Fruit fly (Drosophila melanogaster) whole organism, adult: ENCODE measurements around the gene CG1662.
A peak's percentile ranks its signal among the peaks of the same experiment; 100 is the strongest.

ENCODE experiments used
- CG11617 ChIP-seq: fragments of 200-800 bp; sonication (Bioruptor generic); optimal IDR thresholded peaks from 2 replicates; lab custom pipeline; 2017; ENCODE audit warnings: mild to moderate bottlenecking, missing biosample characterization, missing genetic modification reagents, missing genetic modification characterization
- CG12768 ChIP-seq: fragments of 200-800 bp; sonication (Bioruptor generic); optimal IDR thresholded peaks from 2 replicates; lab custom pipeline; 2017; ENCODE audit warnings: missing biosample characterization, missing genetic modification characterization, mild to moderate bottlenecking, moderate library complexity, missing genetic modification reagents
- CG14711 ChIP-seq: fragments of 200-800 bp; sonication (Bioruptor generic); optimal IDR thresholded peaks from 2 replicates; lab custom pipeline; 2018; ENCODE audit warnings: missing biosample characterization, mild to moderate bottlenecking, missing genetic modification characterization, moderate library complexity
- CG1620 ChIP-seq: fragments of 200-800 bp; sonication (Bioruptor generic); optimal IDR thresholded peaks from 2 replicates; lab custom pipeline; 2016; ENCODE audit warnings: missing biosample characterization, missing genetic modification characterization
- CG33017 ChIP-seq: fragments of 200-800 bp; sonication (Bioruptor generic); optimal IDR thresholded peaks from 2 replicates; lab custom pipeline; 2018; ENCODE audit warnings: missing biosample characterization, mild to moderate bottlenecking, missing genetic modification characterization, moderate library complexity
- CG7101 ChIP-seq: fragments of 200-800 bp; sonication (Bioruptor generic); optimal IDR thresholded peaks from 2 replicates; lab custom pipeline; 2018; ENCODE audit warnings: missing biosample characterization, mild to moderate bottlenecking, missing genetic modification characterization, moderate library complexity
- Clk ChIP-seq: fragments of 200-800 bp; sonication (Bioruptor generic); optimal IDR thresholded peaks from 2 replicates; lab custom pipeline; 2017; ENCODE audit warnings: missing biosample characterization, missing genetic modification characterization
- Crg-1 ChIP-seq: fragments of 200-800 bp; sonication (Bioruptor generic); optimal IDR thresholded peaks from 2 replicates; lab custom pipeline; 2016; ENCODE audit warnings: missing biosample characterization, missing genetic modification characterization
- Hr96 ChIP-seq: fragments of 200-800 bp; sonication (Bioruptor generic); optimal IDR thresholded peaks from 2 replicates; lab custom pipeline; 2016; ENCODE audit warnings: missing biosample characterization, missing genetic modification characterization
- Mnt ChIP-seq: fragments of 200-800 bp; sonication (Bioruptor generic); optimal IDR thresholded peaks from 2 replicates; lab custom pipeline; 2016; ENCODE audit warnings: missing biosample characterization, mild to moderate bottlenecking, missing genetic modification characterization
- cnc ChIP-seq, 2 experiments: fragments of >200 bp; optimal IDR thresholded peaks; 2 replicates each; lab custom pipeline; 2017
- ovo ChIP-seq: fragments of 200-800 bp; sonication (Bioruptor generic); optimal IDR thresholded peaks from 2 replicates; lab custom pipeline; 2016; ENCODE audit warnings: missing biosample characterization, missing genetic modification characterization
- pad ChIP-seq: fragments of 200-800 bp; sonication (Bioruptor generic); optimal IDR thresholded peaks from 3 replicates; lab custom pipeline; 2017; ENCODE audit warnings: missing biosample characterization, missing genetic modification characterization, mild to moderate bottlenecking, moderate library complexity, missing genetic modification reagents
- toe ChIP-seq: fragments of 200-800 bp; sonication (Bioruptor generic); optimal IDR thresholded peaks from 2 replicates; lab custom pipeline; 2016; ENCODE audit warnings: missing biosample characterization, missing genetic modification characterization

DNA sequence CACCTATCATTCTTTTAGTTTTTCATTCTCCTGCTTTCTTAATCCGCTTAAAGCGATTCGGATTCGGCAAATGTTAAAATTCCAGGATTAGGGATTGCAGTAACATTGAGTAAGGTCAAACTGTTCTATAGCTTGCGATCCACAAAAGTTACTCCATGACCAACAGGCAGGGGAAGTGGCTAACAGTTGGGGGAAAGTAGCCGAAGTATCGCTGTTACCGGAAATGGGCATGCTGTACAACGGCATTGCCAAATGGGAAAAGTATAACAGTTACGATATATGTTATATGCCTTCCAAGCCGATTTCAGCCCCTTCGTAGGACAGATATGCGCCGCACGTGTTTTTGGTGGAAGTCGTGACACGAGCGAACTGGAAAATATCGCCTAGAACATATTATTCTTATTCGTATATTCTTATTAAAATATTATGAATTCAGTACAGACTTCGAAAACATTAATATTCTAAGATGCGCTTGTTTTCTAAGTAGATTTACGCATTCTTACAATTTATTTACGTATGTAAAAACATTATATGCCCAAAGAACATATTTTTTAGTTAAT lies 29.0 kb upstream of the CG1662 start:
- TF ChIP-seq toe (no peak), Mnt (no peak), ovo (GFP tag; lab: Kevin White, UChicago) (no peak), CG12768 (GFP tag; lab: Kevin White, UChicago) (no peak), pad (GFP tag; lab: Kevin White, UChicago) (peak; percentile 96), Crg-1 (GFP tag; lab: Kevin White, UChicago) (no peak), CG33017 (no peak), Clk (GFP tag; lab: Kevin White, UChicago) (no peak), CG11617 (GFP tag; lab: Kevin White, UChicago) (no peak), CG7101 (no peak), CG14711 (tag; lab: Kevin White, UChicago) (no peak), CG1620 (GFP tag; lab: Kevin White, UChicago) (no peak), cnc (optimal IDR thresholded peaks at IDR 0.05; lab: Kevin White, UChicago) (no peak), Hr96 (GFP tag; lab: Kevin White, UChicago) (no peak)
